Worm (Caenorhabditis elegans) whole organism, young adult: Measurements from ENCODE around the gene Y50E8A.1.

Experiments used
- D2030.7 ChIP-seq: fragments of 200-800 bp; sonication (Bioruptor generic); IDR thresholded peaks from 2 replicates; pipeline ENCODE4 v1.3.6; 2022; ENCODE audit warnings: missing genetic modification reagents, missing genetic modification characterization, missing compliant biosample characterization
- F10E7.11 ChIP-seq: sonication (generic microtip); optimal IDR thresholded peaks from 2 replicates; lab custom pipeline; 2017; ENCODE audit warnings: mild to moderate bottlenecking, missing genetic modification characterization, moderate library complexity, missing compliant biosample characterization
- F22D6.2 ChIP-seq: sonication (generic microtip); optimal IDR thresholded peaks from 2 replicates; lab custom pipeline; 2016; ENCODE audit warnings: mild to moderate bottlenecking, missing genetic modification characterization, missing compliant biosample characterization
- F39B2.1 ChIP-seq: fragments of 200-800 bp; sonication (Bioruptor generic); IDR thresholded peaks from 2 replicates; pipeline ENCODE4 v1.3.6; 2022; ENCODE audit warnings: missing genetic modification reagents, missing genetic modification characterization, missing compliant biosample characterization
- F49E8.2 ChIP-seq: sonication (generic microtip); optimal IDR thresholded peaks from 3 replicates; lab custom pipeline; 2017; ENCODE audit warnings: missing genetic modification characterization, mild to moderate bottlenecking, missing compliant biosample characterization, antibody characterized with exemption, moderate library complexity; ENCODE audit not compliant: insufficient read depth
- F52B5.7 ChIP-seq: sonication (generic microtip); optimal IDR thresholded peaks from 2 replicates; lab custom pipeline; 2016; ENCODE audit warnings: mild to moderate bottlenecking, missing genetic modification characterization, missing compliant biosample characterization
- Y53F4B.3 ChIP-seq: fragments of 200-800 bp; sonication (Bioruptor generic); IDR thresholded peaks from 2 replicates; pipeline ENCODE4 v1.3.6; 2022; ENCODE audit warnings: missing genetic modification reagents, missing genetic modification characterization, missing compliant biosample characterization
- Y53G8AR.9 ChIP-seq: fragments of 200-800 bp; sonication (Bioruptor generic); conservative IDR thresholded peaks from 2 replicates; pipeline ENCODE4 v1.3.6; 2022; ENCODE audit warnings: missing genetic modification reagents, missing genetic modification characterization, missing compliant biosample characterization
- Y56A3A.18 ChIP-seq: fragments of 200-800 bp; sonication (Bioruptor generic); IDR thresholded peaks from 2 replicates; pipeline ENCODE4 v1.3.6; 2022; ENCODE audit warnings: missing genetic modification reagents, missing genetic modification characterization, missing compliant biosample characterization
- Y67H2A.10 ChIP-seq: fragments of 200-800 bp; sonication (Bioruptor generic); conservative IDR thresholded peaks from 2 replicates; pipeline ENCODE4 v1.3.6; 2022; ENCODE audit warnings: missing genetic modification reagents, missing genetic modification characterization, missing compliant biosample characterization
- aptf-3 ChIP-seq: fragments of 200-800 bp; sonication (Bioruptor generic); IDR thresholded peaks from 2 replicates; pipeline ENCODE4 v1.3.6; 2022; ENCODE audit warnings: missing genetic modification characterization, missing compliant biosample characterization
- athp-1 ChIP-seq: sonication (generic microtip); optimal IDR thresholded peaks from 2 replicates; lab custom pipeline; 2017; ENCODE audit warnings: mild to moderate bottlenecking, missing genetic modification characterization, missing compliant biosample characterization
- attf-5 ChIP-seq: fragments of 200-800 bp; sonication (Bioruptor generic); optimal IDR thresholded peaks from 2 replicates; lab custom pipeline; 2018; ENCODE audit warnings: mild to moderate bottlenecking, missing genetic modification characterization, missing compliant biosample characterization
- attf-6 ChIP-seq: fragments of 200-800 bp; sonication (Bioruptor generic); IDR thresholded peaks from 2 replicates; pipeline ENCODE4 v1.3.6; 2022; ENCODE audit warnings: missing genetic modification reagents, missing genetic modification characterization, missing compliant biosample characterization
- bed-2 ChIP-seq: fragments of 200-800 bp; sonication (Bioruptor generic); IDR thresholded peaks from 2 replicates; pipeline ENCODE4 v1.3.6; 2022; ENCODE audit warnings: missing genetic modification reagents, missing genetic modification characterization, missing compliant biosample characterization
- ccch-3 ChIP-seq: fragments of 200-800 bp; sonication (Bioruptor generic); optimal IDR thresholded peaks from 2 replicates; lab custom pipeline; 2018; ENCODE audit warnings: mild to moderate bottlenecking, missing genetic modification characterization, missing compliant biosample characterization
- cebp-2 ChIP-seq: fragments of 200-800 bp; sonication (Bioruptor generic); IDR thresholded peaks from 2 replicates; pipeline ENCODE4 v1.3.6; 2022; ENCODE audit warnings: missing genetic modification characterization, missing compliant biosample characterization
- ceh-100 ChIP-seq: fragments of 200-800 bp; sonication (Bioruptor generic); IDR thresholded peaks from 2 replicates; pipeline ENCODE4 v1.3.6; 2022; ENCODE audit warnings: missing genetic modification reagents, missing genetic modification characterization, missing compliant biosample characterization
- ceh-27 ChIP-seq: fragments of 200-800 bp; sonication (Bioruptor generic); optimal IDR thresholded peaks from 2 replicates; lab custom pipeline; 2018; ENCODE audit warnings: mild to moderate bottlenecking, missing genetic modification characterization, moderate library complexity, missing compliant biosample characterization
- ceh-79 ChIP-seq: sonication (generic microtip); optimal IDR thresholded peaks from 2 replicates; lab custom pipeline; 2017; ENCODE audit warnings: mild to moderate bottlenecking, missing genetic modification characterization, missing compliant biosample characterization
- dpl-1 ChIP-seq: fragments of 150-350 bp; optimal IDR thresholded peaks from 2 replicates; lab custom pipeline; 2014; ENCODE audit warnings: missing biosample characterization, missing genetic modification reagents, missing genetic modification characterization
- egl-18 ChIP-seq: fragments of 200-800 bp; sonication (Bioruptor generic); IDR thresholded peaks from 2 replicates; pipeline ENCODE4 v1.3.6; 2022; ENCODE audit warnings: missing genetic modification reagents, missing genetic modification characterization, missing compliant biosample characterization
- egl-44 ChIP-seq: fragments of 200-800 bp; sonication (Bioruptor generic); IDR thresholded peaks from 2 replicates; pipeline ENCODE4 v1.3.6; 2022; ENCODE audit warnings: missing genetic modification reagents, missing genetic modification characterization, missing compliant biosample characterization
- fkh-3 ChIP-seq: sonication (generic microtip); optimal IDR thresholded peaks from 2 replicates; lab custom pipeline; 2016; ENCODE audit warnings: mild to moderate bottlenecking, missing genetic modification characterization, missing compliant biosample characterization
- him-1 ChIP-seq: sonication (generic microtip); optimal IDR thresholded peaks from 2 replicates; lab custom pipeline; 2016; ENCODE audit warnings: missing genotype, missing genetic modification reagents, missing genetic modification characterization, missing compliant biosample characterization
- hmg-1.2 ChIP-seq: fragments of 200-800 bp; sonication (Bioruptor generic); IDR thresholded peaks from 2 replicates; pipeline ENCODE4 v1.3.6; 2022; ENCODE audit warnings: missing genetic modification reagents, missing genetic modification characterization, missing compliant biosample characterization
- lag-1 ChIP-seq: fragments of 200-800 bp; sonication (Bioruptor generic); IDR thresholded peaks from 2 replicates; pipeline ENCODE4 v1.3.6; 2022; ENCODE audit warnings: missing genetic modification reagents, missing genetic modification characterization, missing compliant biosample characterization
- lin-26 ChIP-seq: fragments of 200-800 bp; sonication (Bioruptor generic); IDR thresholded peaks from 2 replicates; pipeline ENCODE4 v1.3.6; 2022; ENCODE audit warnings: missing genetic modification reagents, missing genetic modification characterization, missing compliant biosample characterization
- madf-6 ChIP-seq: fragments of 200-800 bp; sonication (Bioruptor generic); IDR thresholded peaks from 2 replicates; pipeline ENCODE4 v1.3.6; 2022; ENCODE audit warnings: missing genetic modification reagents, missing genetic modification characterization, missing compliant biosample characterization
- mcd-1 ChIP-seq: fragments of 200-800 bp; sonication (Bioruptor generic); IDR thresholded peaks from 2 replicates; pipeline ENCODE4 v1.3.6; 2022; ENCODE audit warnings: missing genetic modification reagents, missing genetic modification characterization, missing compliant biosample characterization
- mel-28 ChIP-seq: sonication (generic microtip); optimal IDR thresholded peaks from 2 replicates; lab custom pipeline; 2016; ENCODE audit warnings: borderline replicate concordance, mild to moderate bottlenecking, missing genetic modification characterization, missing compliant biosample characterization
- mes-4 ChIP-seq: sonication (generic microtip); optimal IDR thresholded peaks from 2 replicates; lab custom pipeline; 2016; ENCODE audit warnings: missing genotype, missing genetic modification characterization, missing compliant biosample characterization
- nfyb-1 ChIP-seq: fragments of 200-800 bp; sonication (Bioruptor generic); IDR thresholded peaks from 2 replicates; pipeline ENCODE4 v1.3.6; 2022; ENCODE audit warnings: missing genetic modification reagents, missing genetic modification characterization, missing compliant biosample characterization
- nhr-27 ChIP-seq: fragments of 200-800 bp; sonication (Bioruptor generic); optimal IDR thresholded peaks from 2 replicates; lab custom pipeline; 2018; ENCODE audit warnings: mild to moderate bottlenecking, missing genetic modification characterization, moderate library complexity, missing compliant biosample characterization
- nhr-80 ChIP-seq: sonication (generic microtip); optimal IDR thresholded peaks from 2 replicates; lab custom pipeline; 2016; ENCODE audit warnings: missing genetic modification characterization, missing compliant biosample characterization
- pbrm-1 ChIP-seq: fragments of 200-800 bp; sonication (Bioruptor generic); IDR thresholded peaks from 2 replicates; pipeline ENCODE4 v1.3.6; 2022; ENCODE audit warnings: missing genetic modification reagents, missing genetic modification characterization, missing compliant biosample characterization
- pha-4 ChIP-seq: fragments of 150-350 bp; sonication (generic microtip); optimal IDR thresholded peaks from 2 replicates; lab custom pipeline; 2014; ENCODE audit warnings: missing biosample characterization, missing genetic modification reagents, missing genetic modification characterization
- repo-1 ChIP-seq: sonication (generic microtip); optimal IDR thresholded peaks from 2 replicates; lab custom pipeline; 2017; ENCODE audit warnings: mild to moderate bottlenecking, missing genetic modification characterization, missing compliant biosample characterization
- snpc-4 ChIP-seq, 5 experiments: fragments of 150-350 bp in 1 of 5; sonication (generic microtip) in 4 of 5; optimal IDR thresholded peaks; 2 replicates each; lab custom pipeline; 2014 to 2018; ENCODE audit warnings: missing genetic modification characterization in 5 of 5, missing biosample characterization in 3 of 5, antibody characterized with exemption in 2 of 5, mild to moderate bottlenecking in 2 of 5, missing compliant biosample characterization in 2 of 5, missing genotype in 2 of 5, moderate library complexity in 2 of 5, missing genetic modification reagents in 1 of 5
- sptf-2 ChIP-seq: fragments of 200-800 bp; sonication (Bioruptor generic); optimal IDR thresholded peaks from 2 replicates; lab custom pipeline; 2018; ENCODE audit warnings: mild to moderate bottlenecking, missing genetic modification characterization, missing compliant biosample characterization
- tbp1 ChIP-seq: fragments of 200-800 bp; sonication (Bioruptor generic); optimal IDR thresholded peaks from 2 replicates; lab custom pipeline; 2018; ENCODE audit warnings: mild to moderate bottlenecking, missing genetic modification characterization, missing compliant biosample characterization
- tlf-1 ChIP-seq: fragments of 200-800 bp; sonication (Bioruptor generic); optimal IDR thresholded peaks from 2 replicates; lab custom pipeline; 2018; ENCODE audit warnings: mild to moderate bottlenecking, missing genetic modification characterization, missing compliant biosample characterization
- zfh-2 ChIP-seq: fragments of 200-800 bp; sonication (Bioruptor generic); conservative IDR thresholded peaks from 2 replicates; pipeline ENCODE4 v1.3.6; 2022; ENCODE audit warnings: missing genetic modification reagents, missing genetic modification characterization, missing compliant biosample characterization
- ztf-26 ChIP-seq: sonication (generic microtip); optimal IDR thresholded peaks from 2 replicates; lab custom pipeline; 2017; ENCODE audit warnings: missing genetic modification characterization, missing compliant biosample characterization

The Y50E8A.1 gene

ce11 chrV:14685435-14686058 lies 41.1 kb upstream of the Y50E8A.1 start, which contains the start of gene C47E8.4 (continued):
- TF ChIP-seq tlf-1 (peak; percentile 98), sptf-2 (GFP tag; lab: Kevin White, UChicago) (no peak), cebp-2 (GFP tag; lab: Robert Waterston, UW) (peak; percentile 91; the same call in 1 of the 2 replicates), mcd-1 (GFP tag; lab: Robert Waterston, UW) (peak; percentile 100), nhr-80 (tag; lab: Kevin White, UChicago) (peak; percentile 55), attf-6 (GFP tag; lab: Robert Waterston, UW) (peak; percentile 71; the same call in 1 of the 2 replicates), bed-2 (GFP tag; lab: Robert Waterston, UW) (peak; percentile 95), ccch-3 (GFP tag; lab: Kevin White, UChicago) (peak; percentile 90), snpc-4 (GFP tag; optimal IDR thresholded peaks at IDR 0.05; lab: Kevin White, UChicago) (peak; percentile 71), snpc-4 (tag; optimal IDR thresholded peaks at IDR 0.05; lab: Kevin White, UChicago) (peak; percentile 69 to 92 (median 85)), lag-1 (GFP tag; lab: Robert Waterston, UW) (no peak), Y53F4B.3 (peak; percentile 48; the same call in 1 of the 2 replicates), ztf-26 (peak; percentile 94), tbp1 (GFP tag; lab: Kevin White, UChicago) (peak; percentile 76), pha-4 (tag; lab: Kevin White, UChicago) (peak; percentile 8), mes-4 (tag; lab: Kevin White, UChicago) (no peak), lin-26 (GFP tag; lab: Robert Waterston, UW) (no peak), madf-6 (peak; percentile 93), F52B5.7 (peak; percentile 88), repo-1 (tag; lab: Kevin White, UChicago) (peak; percentile 88), egl-44 (GFP tag; lab: Robert Waterston, UW) (peak; percentile 73), Y53G8AR.9 (GFP tag; lab: Robert Waterston, UW) (peak; percentile 95), egl-18 (GFP tag; lab: Robert Waterston, UW) (peak; percentile 94), F49E8.2 (tag; lab: Kevin White, UChicago) (peak; percentile 89), ceh-27 (GFP tag; lab: Kevin White, UChicago) (peak; percentile 98), F22D6.2 (tag; lab: Kevin White, UChicago) (peak; percentile 88), Y56A3A.18 (GFP tag; lab: Robert Waterston, UW) (peak; percentile 62; the same call in 1 of the 2 replicates), F39B2.1 (GFP tag; lab: Robert Waterston, UW) (peak; percentile 80; the same call in 1 of the 2 replicates), nfyb-1 (GFP tag; lab: Robert Waterston, UW) (peak; percentile 100), athp-1 (tag; lab: Kevin White, UChicago) (peak; percentile 96), dpl-1 (GFP tag; lab: Kevin White, UChicago) (peak; percentile 63), F10E7.11 (peak; percentile 64), ceh-79 (tag; lab: Kevin White, UChicago) (peak; percentile 87)

- TF ChIP-seq him-1 (tag; lab: Kevin White, UChicago) (no peak), mcd-1 (GFP tag; lab: Robert Waterston, UW) (peak; percentile 31; the same call in 1 of the 2 replicates), nhr-27 (tag; lab: Kevin White, UChicago) (no peak), pbrm-1 (no peak), F22D6.2 (tag; lab: Kevin White, UChicago) (no peak), ceh-100 (no peak), D2030.7 (GFP tag; lab: Robert Waterston, UW) (no peak), Y67H2A.10 (GFP tag; lab: Robert Waterston, UW) (no peak), zfh-2 (GFP tag; lab: Robert Waterston, UW) (peak; percentile 63; the same call in 1 of the 2 replicates), snpc-4 (GFP tag; optimal IDR thresholded peaks at IDR 0.05; lab: Kevin White, UChicago) (no peak), snpc-4 (tag; optimal IDR thresholded peaks at IDR 0.05; lab: Kevin White, UChicago) (no peak), fkh-3 (tag; lab: Kevin White, UChicago) (no peak), dpl-1 (GFP tag; lab: Kevin White, UChicago) (peak; percentile 5), F10E7.11 (no peak), attf-6 (GFP tag; lab: Robert Waterston, UW) (no peak), mel-28 (tag; lab: Kevin White, UChicago) (no peak), aptf-3 (GFP tag; lab: Robert Waterston, UW) (no peak), hmg-1.2 (no peak), attf-5 (GFP tag; lab: Kevin White, UChicago) (no peak)
Observed at ce11 chrV:14686231-14687105, 40.2 kb upstream of the Y50E8A.1 start.
